Fruit fly (Drosophila melanogaster): ENCODE results near the gene CG3982.
A peak's percentile ranks its signal among the peaks of the same experiment; 100 is the strongest.

CG3982 gene

dm6 chr3L:9457619-9458092 is 40.5 kb upstream of the CG3982 start, which contains the start of gene CG3437 (continued):
- TF ChIP-seq z (GFP tag; IDR thresholded peaks at IDR 0.05) = peak; percentile 82
- peak; percentile 97 for TF ChIP-seq gcm2 (GFP tag; optimal IDR thresholded peaks at IDR 0.05)
- peak; percentile 99 for TF ChIP-seq CG8944 (GFP tag; optimal IDR thresholded peaks at IDR 0.05)
- no peak for TF ChIP-seq hb (GFP tag; IDR thresholded peaks at IDR 0.05; ENCODE audit: partially characterized antibody)
- peak; percentile 93 for TF ChIP-seq CG31365 (tag; optimal IDR thresholded peaks at IDR 0.05)
- peak; percentile 98 for TF ChIP-seq fd64A (GFP tag; optimal IDR thresholded peaks at IDR 0.05)
- peak; percentile 95 for TF ChIP-seq CG17912 (GFP tag; optimal IDR thresholded peaks at IDR 0.05)
- peak; percentile 98 for TF ChIP-seq dmrt99B (tag; optimal IDR thresholded peaks at IDR 0.05)
- TF ChIP-seq CG10565 (GFP tag; optimal IDR thresholded peaks at IDR 0.05) = peak; percentile 92
- peak; percentile 98 for TF ChIP-seq Bteb2 (GFP tag; optimal IDR thresholded peaks at IDR 0.05)
- TF ChIP-seq otp (GFP tag; IDR thresholded peaks at IDR 0.05) = peak; percentile 99
- peak; percentile 97 for TF ChIP-seq CG8388 (GFP tag; optimal IDR thresholded peaks at IDR 0.05)
- TF ChIP-seq CG14710 (tag; optimal IDR thresholded peaks at IDR 0.05) = peak; percentile 98
- peak; percentile 99 for TF ChIP-seq CG6813 (GFP tag; optimal IDR thresholded peaks at IDR 0.05)
- peak in 1 of 3 experiments; percentile 97 for TF ChIP-seq lola (GFP tag; optimal IDR thresholded peaks at IDR 0.05)
- peak; percentile 99 for TF ChIP-seq Fer3 (tag; optimal IDR thresholded peaks at IDR 0.05)
- TF ChIP-seq tna (GFP tag; IDR thresholded peaks at IDR 0.05; ENCODE audit: partially characterized antibody) = no peak
- TF ChIP-seq hkb (optimal IDR thresholded peaks at IDR 0.05) = peak; percentile 34
- TF ChIP-seq hkb (GFP tag; IDR thresholded peaks at IDR 0.05) = peak; percentile 99
- peak; percentile 99 for TF ChIP-seq slbo (GFP tag; IDR thresholded peaks at IDR 0.05)
- peak; percentile 79 for TF ChIP-seq pfk (GFP tag; optimal IDR thresholded peaks at IDR 0.05)
- TF ChIP-seq Mrtf (GFP tag; IDR thresholded peaks at IDR 0.05) = peak; percentile 99
- TF ChIP-seq ems (GFP tag; optimal IDR thresholded peaks at IDR 0.05) = peak; percentile 99
- no peak for TF ChIP-seq br (optimal IDR thresholded peaks at IDR 0.05)
- peak; percentile 99 for TF ChIP-seq CG10209 (GFP tag; optimal IDR thresholded peaks at IDR 0.05)
- peak in 1 of 3 experiments; percentile 91 for TF ChIP-seq Stat92E (GFP tag; optimal IDR thresholded peaks at IDR 0.05)
- 0 out of 2 replicates have a peak, but pooled peaks have one; percentile 30 for TF ChIP-seq unc-4 (GFP tag; IDR thresholded peaks at IDR 0.05; ENCODE audit: partially characterized antibody)
- TF ChIP-seq btn (GFP tag; optimal IDR thresholded peaks at IDR 0.05) = peak; percentile 97
- peak; percentile 82 for TF ChIP-seq CG14965 (GFP tag; optimal IDR thresholded peaks at IDR 0.05; ENCODE audit: borderline replicate concordance)
- peak; percentile 99 for TF ChIP-seq CG17359 (tag; optimal IDR thresholded peaks at IDR 0.05)
- TF ChIP-seq Pdp1 (GFP tag; optimal IDR thresholded peaks at IDR 0.05) = peak; percentile 97 to 99
- peak; percentile 99 for TF ChIP-seq Atf6 (GFP tag; IDR thresholded peaks at IDR 0.05)
- peak; percentile 98 for TF ChIP-seq CG11504 (tag; optimal IDR thresholded peaks at IDR 0.05)
- TF ChIP-seq D19B (GFP tag; optimal IDR thresholded peaks at IDR 0.05) = peak; percentile 94
- peak; percentile 93 for TF ChIP-seq CG8281 (tag; optimal IDR thresholded peaks at IDR 0.05)
- TF ChIP-seq trh (GFP tag; optimal IDR thresholded peaks at IDR 0.05) = peak; percentile 93
- peak; percentile 97 for TF ChIP-seq Camta (GFP tag; optimal IDR thresholded peaks at IDR 0.05)
- TF ChIP-seq Abd-B (GFP tag; optimal IDR thresholded peaks at IDR 0.05) = peak; percentile 99
- TF ChIP-seq Eip74EF (GFP tag; optimal IDR thresholded peaks at IDR 0.05) = peak in 1 of 2 experiments; percentile 96
- TF ChIP-seq CG12391 (tag; optimal IDR thresholded peaks at IDR 0.05) = peak; percentile 98
- TF ChIP-seq nerfin-1 (tag; optimal IDR thresholded peaks at IDR 0.05) = peak; percentile 98
- TF ChIP-seq CG13424 (tag; optimal IDR thresholded peaks at IDR 0.05) = peak; percentile 99
- TF ChIP-seq tx (GFP tag; optimal IDR thresholded peaks at IDR 0.05) = peak; percentile 98
- TF ChIP-seq jing (GFP tag; optimal IDR thresholded peaks at IDR 0.05) = peak; percentile 97
- peak; percentile 98 for TF ChIP-seq CG32767 (GFP tag; IDR thresholded peaks at IDR 0.05)
- TF ChIP-seq pum (GFP tag; optimal IDR thresholded peaks at IDR 0.05) = peak; percentile 99
- peak; percentile 99 for TF ChIP-seq CG18599 (GFP tag; optimal IDR thresholded peaks at IDR 0.05)
- TF ChIP-seq CG9876 (GFP tag; optimal IDR thresholded peaks at IDR 0.05) = peak; percentile 97
- no peak for TF ChIP-seq HLHmδ (GFP tag; optimal IDR thresholded peaks at IDR 0.05)

All from whole organism, embryonic.